Fruit fly (Drosophila melanogaster): ENCODE measurements around the gene lok.

lok gene

dm6 chr2L:20091094-20091679 is 30.0 kb downstream of the lok start, which contains the start of the genes CG10747 and Pyroxd1:
Gene CG10747 (minus strand): TSS chr2L:20091348.
Gene Pyroxd1 (plus strand): TSS chr2L:20091435.
- TF ChIP-seq rgr (GFP tag; optimal IDR thresholded peaks at IDR 0.05) (peak; percentile 98), lola (GFP tag; optimal IDR thresholded peaks at IDR 0.05) (no peak), Myc (optimal IDR thresholded peaks at IDR 0.05) (no peak), h (GFP tag; optimal IDR thresholded peaks at IDR 0.05) (peak; percentile 99), GATAd (GFP tag; optimal IDR thresholded peaks at IDR 0.05) (no peak), Rel (GFP tag; optimal IDR thresholded peaks at IDR 0.05) (peak; percentile 92), Rel (tag; optimal IDR thresholded peaks at IDR 0.05) (peak; percentile 90), Dfd (GFP tag; optimal IDR thresholded peaks at IDR 0.05) (peak; percentile 96), N (GFP tag; optimal IDR thresholded peaks at IDR 0.05) (no peak), CG32264 (GFP tag; optimal IDR thresholded peaks at IDR 0.05) (peak; percentile 94), HLH106 (tag; optimal IDR thresholded peaks at IDR 0.05) (peak; percentile 99), Mio (GFP tag; optimal IDR thresholded peaks at IDR 0.05) (peak; percentile 76), dl (GFP tag; optimal IDR thresholded peaks at IDR 0.05; ENCODE audit: insufficient read depth in 1 of 2, partially characterized antibody in 2 of 2) (no peak), OdsH (GFP tag; optimal IDR thresholded peaks at IDR 0.05) (peak; percentile 98), ey (GFP tag; optimal IDR thresholded peaks at IDR 0.05) (peak; percentile 98), usp (GFP tag; optimal IDR thresholded peaks at IDR 0.05) (no peak), Dif (GFP tag; optimal IDR thresholded peaks at IDR 0.05; ENCODE audit: partially characterized antibody) (no peak), Hnf4 (GFP tag; optimal IDR thresholded peaks at IDR 0.05) (peak; percentile 97), CG9705 (GFP tag; optimal IDR thresholded peaks at IDR 0.05) (peak; percentile 97), dmrt93B (GFP tag; optimal IDR thresholded peaks at IDR 0.05) (peak; percentile 98), Jra (GFP tag; optimal IDR thresholded peaks at IDR 0.05) (peak; percentile 96), br (GFP tag; optimal IDR thresholded peaks at IDR 0.05) (peak; percentile 98), sage (GFP tag; optimal IDR thresholded peaks at IDR 0.05) (peak; percentile 97), Abd-B (GFP tag; optimal IDR thresholded peaks at IDR 0.05) (no peak), Hr83 (GFP tag; optimal IDR thresholded peaks at IDR 0.05; ENCODE audit: poor library complexity, severe bottlenecking) (peak; percentile 81), woc (GFP tag; optimal IDR thresholded peaks at IDR 0.05) (peak; percentile 98), dsf (GFP tag; optimal IDR thresholded peaks at IDR 0.05; ENCODE audit: borderline replicate concordance) (peak; percentile 93), foxo (GFP tag; optimal IDR thresholded peaks at IDR 0.05) (peak; percentile 89 to 99), fru (GFP tag; optimal IDR thresholded peaks at IDR 0.05) (peak; percentile 98), psq (GFP tag; optimal IDR thresholded peaks at IDR 0.05) (peak; percentile 95), Sp1 (GFP tag; optimal IDR thresholded peaks at IDR 0.05) (peak; percentile 99), sv (GFP tag; optimal IDR thresholded peaks at IDR 0.05) (peak; percentile 98), tai (GFP tag; optimal IDR thresholded peaks at IDR 0.05) (no peak), jim (GFP tag; optimal IDR thresholded peaks at IDR 0.05) (peak; percentile 63)

- TF ChIP-seq pan (optimal IDR thresholded peaks at IDR 0.05) (no peak), Dfd (GFP tag; optimal IDR thresholded peaks at IDR 0.05) (no peak), OdsH (GFP tag; optimal IDR thresholded peaks at IDR 0.05) (peak; percentile 23), Sp1 (GFP tag; optimal IDR thresholded peaks at IDR 0.05) (peak; percentile 61), rgr (GFP tag; optimal IDR thresholded peaks at IDR 0.05) (peak; percentile 55), dl (GFP tag; optimal IDR thresholded peaks at IDR 0.05; ENCODE audit: insufficient read depth in 1 of 2, partially characterized antibody in 2 of 2) (no peak), psq (GFP tag; optimal IDR thresholded peaks at IDR 0.05) (peak; percentile 7), N (GFP tag; optimal IDR thresholded peaks at IDR 0.05) (no peak), Rel (GFP tag; optimal IDR thresholded peaks at IDR 0.05) (no peak), Rel (tag; optimal IDR thresholded peaks at IDR 0.05) (peak; percentile 37), CG9705 (GFP tag; optimal IDR thresholded peaks at IDR 0.05) (peak; percentile 18), usp (GFP tag; optimal IDR thresholded peaks at IDR 0.05) (no peak), Mio (GFP tag; optimal IDR thresholded peaks at IDR 0.05) (no peak), Hnf4 (GFP tag; optimal IDR thresholded peaks at IDR 0.05) (peak; percentile 55), lola (GFP tag; optimal IDR thresholded peaks at IDR 0.05) (no peak), brk (GFP tag; optimal IDR thresholded peaks at IDR 0.05) (no peak), Jra (GFP tag; optimal IDR thresholded peaks at IDR 0.05) (peak; percentile 35), Abd-B (GFP tag; optimal IDR thresholded peaks at IDR 0.05) (no peak), foxo (GFP tag; optimal IDR thresholded peaks at IDR 0.05) (peak in 1 of 2 experiments; percentile 63), sv (GFP tag; optimal IDR thresholded peaks at IDR 0.05) (peak; percentile 36), HLH106 (tag; optimal IDR thresholded peaks at IDR 0.05) (peak; percentile 61), GATAd (GFP tag; optimal IDR thresholded peaks at IDR 0.05) (no peak), Hr78 (GFP tag; optimal IDR thresholded peaks at IDR 0.05) (no peak), sage (GFP tag; optimal IDR thresholded peaks at IDR 0.05) (no peak), dsf (GFP tag; optimal IDR thresholded peaks at IDR 0.05; ENCODE audit: borderline replicate concordance) (no peak), Myc (optimal IDR thresholded peaks at IDR 0.05) (peak; percentile 96), tai (GFP tag; optimal IDR thresholded peaks at IDR 0.05) (no peak), dmrt93B (GFP tag; optimal IDR thresholded peaks at IDR 0.05) (peak; percentile 17), br (GFP tag; optimal IDR thresholded peaks at IDR 0.05) (peak; percentile 16), CG32264 (GFP tag; optimal IDR thresholded peaks at IDR 0.05) (no peak), fru (GFP tag; optimal IDR thresholded peaks at IDR 0.05) (peak; percentile 37), Vsx2 (GFP tag; optimal IDR thresholded peaks at IDR 0.05; ENCODE audit: partially characterized antibody) (no peak), ey (GFP tag; optimal IDR thresholded peaks at IDR 0.05) (peak; percentile 14), CrebA (GFP tag; optimal IDR thresholded peaks at IDR 0.05; ENCODE audit: borderline replicate concordance) (no peak), Dif (GFP tag; optimal IDR thresholded peaks at IDR 0.05; ENCODE audit: partially characterized antibody) (no peak), woc (GFP tag; optimal IDR thresholded peaks at IDR 0.05) (peak; percentile 88), h (GFP tag; optimal IDR thresholded peaks at IDR 0.05) (peak; percentile 56), Hr83 (GFP tag; optimal IDR thresholded peaks at IDR 0.05; ENCODE audit: poor library complexity, severe bottlenecking) (no peak), jim (GFP tag; optimal IDR thresholded peaks at IDR 0.05) (no peak)
Measured at dm6 chr2L:20093794-20094193, 32.6 kb downstream of the lok start, which contains the start of the genes Taf13 and nesd. Gene Taf13 (minus strand): TSS chr2L:20093849. Gene nesd (plus strand): TSS chr2L:20093972.
